Worm (Caenorhabditis elegans) whole organism, L4/young adult: Measurements from ENCODE around the gene Y51A2A.4.

Experiments used
- W03F9.2 ChIP-seq: fragments of 150-350 bp; optimal IDR thresholded peaks from 2 replicates; lab custom pipeline; 2014; ENCODE audit warnings: missing biosample characterization, missing genetic modification characterization
- dao-5 ChIP-seq: sonication (generic microtip); optimal IDR thresholded peaks from 2 replicates; lab custom pipeline; 2016; ENCODE audit warnings: missing genotype, missing genetic modification characterization, moderate library complexity, missing compliant biosample characterization
- him-1 ChIP-seq: sonication (generic microtip); optimal IDR thresholded peaks from 2 replicates; lab custom pipeline; 2016; ENCODE audit warnings: missing genotype, missing genetic modification reagents, missing genetic modification characterization, missing compliant biosample characterization

ce11 chrV:18254483-18254882, 36.3 kb upstream of the Y51A2A.4 start, which contains the start of gene R10E8.5:
- TF ChIP-seq him-1 (tag; lab: Kevin White, UChicago) = no peak
- TF ChIP-seq W03F9.2 (tag; lab: Kevin White, UChicago) = no peak
- TF ChIP-seq dao-5 (tag; lab: Kevin White, UChicago) = no peak
